Worm (Caenorhabditis elegans): ENCODE data around the gene sft-4.
A peak's percentile ranks its signal among the peaks of the same experiment; 100 is the strongest.

The sft-4 gene

ce11 chrX:5801156-5801592 lies 20.7 kb upstream of the sft-4 start (continued):
- peak; percentile 86 for TF ChIP-seq spr-1 (tag; optimal IDR thresholded peaks at IDR 0.05)
- TF ChIP-seq daf-12 (tag; optimal IDR thresholded peaks at IDR 0.05), result no peak
- TF ChIP-seq ztf-7 (tag; optimal IDR thresholded peaks at IDR 0.05), result peak; percentile 89
- peak; percentile 47; the same call in 1 of the 2 replicates for TF ChIP-seq D1046.2 (GFP tag; IDR thresholded peaks at IDR 0.05)
- peak; percentile 85 for TF ChIP-seq F10B5.3 (tag; optimal IDR thresholded peaks at IDR 0.05)
- TF ChIP-seq daf-16 (GFP tag; optimal IDR thresholded peaks at IDR 0.05), result peak; percentile 86 to 90
- TF ChIP-seq daf-16 (tag; optimal IDR thresholded peaks at IDR 0.05), result peak; percentile 75
- TF ChIP-seq ceh-28 (tag; optimal IDR thresholded peaks at IDR 0.05), result peak; percentile 26
- peak; percentile 94 for TF ChIP-seq pha-4 (GFP tag; IDR thresholded peaks at IDR 0.05)
- TF ChIP-seq pha-4 (tag; optimal IDR thresholded peaks at IDR 0.05), result no peak
- peak; percentile 87 for TF ChIP-seq mes-2 (tag; optimal IDR thresholded peaks at IDR 0.05; ENCODE audit: poor library complexity, severe bottlenecking)
- TF ChIP-seq mxl-3 (GFP tag; optimal IDR thresholded peaks at IDR 0.05), result peak; percentile 78
- TF ChIP-seq fos-1 (tag; optimal IDR thresholded peaks at IDR 0.05), result no peak
- TF ChIP-seq fkh-10 (GFP tag; optimal IDR thresholded peaks at IDR 0.05), result peak; percentile 57
- TF ChIP-seq nhr-11 (tag; optimal IDR thresholded peaks at IDR 0.05), result peak; percentile 82
- TF ChIP-seq ceh-44 (GFP tag; IDR thresholded peaks at IDR 0.05), result peak; percentile 58; the same call in 1 of the 2 replicates
- peak; percentile 98 for TF ChIP-seq ctbp-1 (GFP tag; IDR thresholded peaks at IDR 0.05)
- TF ChIP-seq cey-2 (tag; optimal IDR thresholded peaks at IDR 0.05; ENCODE audit: borderline replicate concordance, insufficient read depth), result no peak
- peak; percentile 59 for TF ChIP-seq nhr-28 (tag; optimal IDR thresholded peaks at IDR 0.05)
- peak; percentile 47 to 74 for TF ChIP-seq mdl-1 (tag; optimal IDR thresholded peaks at IDR 0.05)
- TF ChIP-seq lin-29 (GFP tag; IDR thresholded peaks at IDR 0.05), result peak; percentile 64; the same call in 1 of the 2 replicates
- peak; percentile 90 for TF ChIP-seq spr-3 (GFP tag; optimal IDR thresholded peaks at IDR 0.05)
- TF ChIP-seq nhr-10 (tag; optimal IDR thresholded peaks at IDR 0.05), result peak; percentile 67
- peak; percentile 88 for TF ChIP-seq tra-1 (GFP tag; IDR thresholded peaks at IDR 0.05)
- peak; percentile 83 for TF ChIP-seq nhr-42 (GFP tag; IDR thresholded peaks at IDR 0.05)
- TF ChIP-seq tag-97 (GFP tag; IDR thresholded peaks at IDR 0.05), result peak; percentile 82; the same call in 1 of the 2 replicates
- no peak for TF ChIP-seq skn-1 (tag; optimal IDR thresholded peaks at IDR 0.05)
- TF ChIP-seq hif-1 (tag; optimal IDR thresholded peaks at IDR 0.05), result peak; percentile 59 to 63
- peak; percentile 83 for TF ChIP-seq php-3 (GFP tag; IDR thresholded peaks at IDR 0.05)
- 0 out of 2 replicates have a peak, but pooled peaks have one; percentile 59 for TF ChIP-seq F44E2.7 (GFP tag; IDR thresholded peaks at IDR 0.05)
- peak; percentile 86 for TF ChIP-seq ceh-20 (GFP tag; IDR thresholded peaks at IDR 0.05)
- TF ChIP-seq ceh-32 (tag; optimal IDR thresholded peaks at IDR 0.05; ENCODE audit: poor library complexity), result peak; percentile 67
- TF ChIP-seq hlh-11 (tag; optimal IDR thresholded peaks at IDR 0.05), result peak; percentile 83
- peak; percentile 69 for TF ChIP-seq dmd-6 (GFP tag; IDR thresholded peaks at IDR 0.05)
- no peak for TF ChIP-seq nhr-76 (tag; optimal IDR thresholded peaks at IDR 0.05)
- peak; percentile 82 for TF ChIP-seq F49E8.2 (tag; optimal IDR thresholded peaks at IDR 0.05; ENCODE audit: borderline replicate concordance)
- peak; percentile 48 for TF ChIP-seq nhr-77 (tag; optimal IDR thresholded peaks at IDR 0.05)
- peak; percentile 86 for TF ChIP-seq dmd-9 (GFP tag; IDR thresholded peaks at IDR 0.05)
- TF ChIP-seq ces-1 (GFP tag; optimal IDR thresholded peaks at IDR 0.05), result peak; percentile 91
- TF ChIP-seq lin-13 (GFP tag; optimal IDR thresholded peaks at IDR 0.05), result peak; percentile 66
- TF ChIP-seq nhr-6 (tag; optimal IDR thresholded peaks at IDR 0.05), result peak; percentile 76
- TF ChIP-seq set-16 (GFP tag; IDR thresholded peaks at IDR 0.05), result peak; percentile 37; the same call in 1 of the 2 replicates
- no peak for TF ChIP-seq ztf-11 (tag; optimal IDR thresholded peaks at IDR 0.05)
- TF ChIP-seq ama-1 (optimal IDR thresholded peaks at IDR 0.05), result no peak
- peak; percentile 85 for TF ChIP-seq mdt-29 (GFP tag; IDR thresholded peaks at IDR 0.05)
- peak; percentile 98 for TF ChIP-seq aha-1 (tag)
- TF ChIP-seq dmd-8 (GFP tag; IDR thresholded peaks at IDR 0.05), result peak; percentile 94
- TF ChIP-seq vab-7 (GFP tag; IDR thresholded peaks at IDR 0.05), result peak; percentile 92
- peak; percentile 73 for TF ChIP-seq dve-1 (tag; optimal IDR thresholded peaks at IDR 0.05; ENCODE audit: insufficient read depth)
- TF ChIP-seq rbr-2 (tag; optimal IDR thresholded peaks at IDR 0.05), result peak; percentile 92
- TF ChIP-seq jun-1 (tag; optimal IDR thresholded peaks at IDR 0.05), result peak; percentile 86
